Worm (Caenorhabditis elegans): ENCODE measurements around the gene Y48A6B.8.

Y48A6B.8 gene

DNA sequence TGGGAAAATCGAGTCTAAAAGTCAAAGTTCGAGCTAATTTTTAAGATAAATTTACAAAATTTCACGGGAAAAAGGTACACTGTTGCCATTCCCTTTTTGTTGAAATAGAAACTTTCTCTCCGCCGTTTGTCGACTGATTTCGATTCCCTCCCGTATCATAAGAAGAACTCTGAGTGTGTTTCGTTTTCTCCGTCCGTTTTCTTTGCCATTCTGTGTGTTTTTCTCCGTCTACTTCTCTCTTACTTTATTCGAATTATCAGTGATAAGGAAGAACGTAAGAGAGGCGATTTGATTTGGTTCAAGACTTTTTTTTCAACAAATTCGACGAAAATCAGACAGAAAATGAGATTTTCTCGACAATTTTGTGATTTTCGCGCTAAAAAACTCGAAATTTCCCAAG is 17.3 kb upstream of the Y48A6B.8 start:
- TF ChIP-seq elt-2 (tag; optimal IDR thresholded peaks at IDR 0.05) = peak; percentile 70
- peak; percentile 44 for TF ChIP-seq pqm-1 (tag; optimal IDR thresholded peaks at IDR 0.05)
- TF ChIP-seq jun-1 (tag; optimal IDR thresholded peaks at IDR 0.05) = no peak

- TF ChIP-seq skn-1 (tag; optimal IDR thresholded peaks at IDR 0.05) (no peak), ceh-9 (tag; optimal IDR thresholded peaks at IDR 0.05) (no peak), nhr-25 (tag; optimal IDR thresholded peaks at IDR 0.05) (no peak), elt-3 (tag; optimal IDR thresholded peaks at IDR 0.05) (no peak), nhr-67 (tag; optimal IDR thresholded peaks at IDR 0.05) (no peak), R02D3.7 (tag; optimal IDR thresholded peaks at IDR 0.05) (no peak), nhr-43 (tag; optimal IDR thresholded peaks at IDR 0.05; ENCODE audit: poor library complexity, severe bottlenecking) (no peak), lin-15B (tag; optimal IDR thresholded peaks at IDR 0.05) (no peak), nhr-77 (tag; optimal IDR thresholded peaks at IDR 0.05) (no peak)
Measured at ce11 chrIII:11045196-11045595, 16.0 kb upstream of the Y48A6B.8 start.

DNA sequence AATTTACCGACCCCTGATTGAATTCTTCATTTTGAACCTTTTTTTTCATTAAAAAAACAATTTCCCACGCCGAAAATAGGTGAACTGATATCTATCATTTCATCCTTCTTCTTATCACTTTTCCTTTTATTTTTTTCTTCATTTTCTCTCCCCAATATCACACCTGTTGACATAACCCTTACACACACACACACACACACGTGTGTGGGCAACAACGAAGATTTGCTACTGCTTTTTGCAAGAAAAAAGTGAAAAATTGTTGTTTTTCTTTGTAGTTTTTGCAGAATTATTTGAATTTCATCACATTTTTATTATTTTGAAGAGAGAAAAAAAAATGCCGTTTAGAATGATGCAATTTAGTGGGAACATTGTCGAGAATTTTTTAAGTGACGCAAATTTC is 11.4 kb upstream of the Y48A6B.8 start:
- TF ChIP-seq pha-4 (tag; optimal IDR thresholded peaks at IDR 0.05) = peak; percentile 43
- TF ChIP-seq elt-2 (tag; optimal IDR thresholded peaks at IDR 0.05) = peak; percentile 17
- TF ChIP-seq unc-39 (tag; optimal IDR thresholded peaks at IDR 0.05) = no peak

ce11 chrIII:11039250-11039649 is 10.0 kb upstream of the Y48A6B.8 start:
- no peak for TF ChIP-seq mml-1 (tag; optimal IDR thresholded peaks at IDR 0.05)
- TF ChIP-seq lin-15B (tag; optimal IDR thresholded peaks at IDR 0.05) = peak; percentile 86
- TF ChIP-seq lin-39 (tag; optimal IDR thresholded peaks at IDR 0.05) = peak; percentile 88
- no peak for TF ChIP-seq nhr-28 (tag; optimal IDR thresholded peaks at IDR 0.05)
- TF ChIP-seq skn-1 (tag; optimal IDR thresholded peaks at IDR 0.05) = peak; percentile 88
- peak; percentile 19 for TF ChIP-seq hmg-11 (tag; optimal IDR thresholded peaks at IDR 0.05)
- TF ChIP-seq nfya-1 (tag; optimal IDR thresholded peaks at IDR 0.05; ENCODE audit: insufficient read depth) = peak; percentile 72
- TF ChIP-seq elt-2 (tag; optimal IDR thresholded peaks at IDR 0.05) = no peak

DNA sequence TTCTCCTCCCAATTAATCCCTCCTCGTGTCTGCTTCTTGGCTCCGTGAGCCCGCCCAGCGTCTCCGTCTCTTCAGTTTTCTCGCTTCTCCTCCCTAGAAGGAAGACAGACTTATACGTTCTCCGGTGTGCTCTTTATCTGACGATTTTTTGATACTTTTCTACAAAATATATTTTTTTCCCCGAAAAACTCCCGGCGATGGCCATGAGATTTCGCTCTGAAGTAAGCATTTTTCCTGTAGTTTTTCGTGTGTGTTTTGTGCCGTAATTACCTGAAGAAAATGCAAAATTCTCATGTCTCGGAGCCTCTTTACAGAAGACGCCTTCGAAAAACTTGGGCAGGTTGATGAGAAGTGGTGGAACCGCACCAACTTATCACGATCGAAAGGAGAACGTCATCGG is 7.4 kb upstream of the Y48A6B.8 start, which contains the start of gene spat-2:
spat-2 (plus strand) TSS at position 301 of the 400 bp plus-strand sequence.
- TF ChIP-seq nhr-43 (tag; optimal IDR thresholded peaks at IDR 0.05; ENCODE audit: poor library complexity, severe bottlenecking) = no peak
- no peak for TF ChIP-seq nhr-25 (tag; optimal IDR thresholded peaks at IDR 0.05)
- no peak for TF ChIP-seq lin-39 (tag; optimal IDR thresholded peaks at IDR 0.05)
- TF ChIP-seq lin-15B (tag; optimal IDR thresholded peaks at IDR 0.05) = no peak
- no peak for TF ChIP-seq skn-1 (tag; optimal IDR thresholded peaks at IDR 0.05)
- TF ChIP-seq snpc-4 (tag; optimal IDR thresholded peaks at IDR 0.05) = no peak
- no peak for TF ChIP-seq sea-2 (GFP tag; optimal IDR thresholded peaks at IDR 0.05)
- no peak for TF ChIP-seq aly-2 (tag; optimal IDR thresholded peaks at IDR 0.05)
- TF ChIP-seq nhr-67 (tag; optimal IDR thresholded peaks at IDR 0.05) = no peak
- TF ChIP-seq nhr-11 (tag; optimal IDR thresholded peaks at IDR 0.05) = no peak
- no peak for TF ChIP-seq ceh-28 (tag; optimal IDR thresholded peaks at IDR 0.05)
- no peak for TF ChIP-seq egl-27 (tag; optimal IDR thresholded peaks at IDR 0.05)
- TF ChIP-seq ZK546.5 (tag; optimal IDR thresholded peaks at IDR 0.05) = no peak
- no peak for TF ChIP-seq ama-1 (optimal IDR thresholded peaks at IDR 0.05)
- no peak for TF ChIP-seq ztf-4 (tag; optimal IDR thresholded peaks at IDR 0.05)
- no peak for TF ChIP-seq nhr-76 (tag; optimal IDR thresholded peaks at IDR 0.05)
- TF ChIP-seq ceh-16 (tag; optimal IDR thresholded peaks at IDR 0.05) = no peak
- no peak for TF ChIP-seq elt-2 (tag; optimal IDR thresholded peaks at IDR 0.05)
- no peak for TF ChIP-seq elt-1 (tag; optimal IDR thresholded peaks at IDR 0.05)

- TF ChIP-seq zag-1 (tag; optimal IDR thresholded peaks at IDR 0.05) (no peak), fkh-2 (tag; optimal IDR thresholded peaks at IDR 0.05) (no peak), lin-15B (tag; optimal IDR thresholded peaks at IDR 0.05) (peak; percentile 75), tbx-2 (tag; optimal IDR thresholded peaks at IDR 0.05) (no peak), egl-27 (tag; optimal IDR thresholded peaks at IDR 0.05) (no peak), R02D3.7 (tag; optimal IDR thresholded peaks at IDR 0.05) (peak; percentile 53), hmg-11 (tag; optimal IDR thresholded peaks at IDR 0.05) (peak; percentile 62), ama-1 (optimal IDR thresholded peaks at IDR 0.05) (no peak), mml-1 (tag; optimal IDR thresholded peaks at IDR 0.05) (no peak), elt-3 (tag; optimal IDR thresholded peaks at IDR 0.05) (no peak), nhr-76 (tag; optimal IDR thresholded peaks at IDR 0.05) (no peak), nhr-67 (tag; optimal IDR thresholded peaks at IDR 0.05) (no peak), snpc-4 (tag; optimal IDR thresholded peaks at IDR 0.05) (peak; percentile 39), elt-2 (tag; optimal IDR thresholded peaks at IDR 0.05) (peak; percentile 53), ztf-4 (tag; optimal IDR thresholded peaks at IDR 0.05) (no peak), nhr-25 (tag; optimal IDR thresholded peaks at IDR 0.05) (peak; percentile 34), sea-2 (GFP tag; optimal IDR thresholded peaks at IDR 0.05) (no peak), mdl-1 (tag; optimal IDR thresholded peaks at IDR 0.05) (no peak), ceh-82 (tag; optimal IDR thresholded peaks at IDR 0.05) (peak; percentile 37), lsy-12 (tag; optimal IDR thresholded peaks at IDR 0.05) (peak; percentile 45), nhr-23 (tag; optimal IDR thresholded peaks at IDR 0.05) (peak; percentile 64), pha-4 (tag; optimal IDR thresholded peaks at IDR 0.05) (peak; percentile 79), daf-12 (tag; optimal IDR thresholded peaks at IDR 0.05) (no peak), eor-1 (tag; optimal IDR thresholded peaks at IDR 0.05) (no peak), fos-1 (tag; optimal IDR thresholded peaks at IDR 0.05) (no peak), pqm-1 (tag; optimal IDR thresholded peaks at IDR 0.05) (peak; percentile 16), ztf-11 (tag; optimal IDR thresholded peaks at IDR 0.05) (no peak)
Measured at ce11 chrIII:11036132-11036531, 6.9 kb upstream of the Y48A6B.8 start.
